Worm (Caenorhabditis elegans): ENCODE measurements around the gene rskd-1.
A peak's percentile ranks its signal among the peaks of the same experiment; 100 is the strongest.

Gene rskd-1

DNA sequence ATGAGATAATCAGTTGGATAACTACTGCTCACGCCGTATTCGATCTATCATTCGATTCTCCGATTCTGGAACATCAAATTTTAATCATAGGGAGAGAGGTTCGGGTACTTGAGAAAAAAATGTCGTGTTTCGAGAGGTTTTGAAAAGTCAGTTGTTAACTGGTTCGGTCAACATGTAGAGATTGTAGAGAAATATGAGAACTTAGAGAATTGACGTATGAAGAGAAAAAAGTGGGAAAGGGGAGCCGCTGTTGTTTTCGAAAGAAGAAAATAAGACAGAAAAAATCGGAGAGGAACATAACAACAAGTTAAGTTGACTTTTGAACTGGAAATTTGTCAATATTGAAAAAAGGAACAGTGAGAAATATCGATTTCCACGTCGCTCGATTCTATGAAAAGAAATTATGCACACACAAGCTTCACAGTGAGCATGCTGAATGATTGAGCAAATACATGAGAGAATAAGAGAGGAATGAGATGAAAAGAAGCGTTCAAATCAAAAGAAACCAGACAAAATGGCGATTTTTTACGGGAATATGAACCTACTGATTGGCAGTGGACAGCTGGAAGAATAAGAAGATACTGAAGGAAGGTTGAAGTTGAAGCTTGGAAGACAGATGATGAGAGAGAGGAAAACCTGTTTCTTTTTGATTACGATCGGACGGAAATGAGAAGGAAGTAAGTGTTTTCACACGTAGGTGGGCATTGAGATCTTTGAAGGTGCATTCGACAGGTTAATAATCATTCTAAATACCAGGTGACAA is 43.3 kb downstream of the rskd-1 start, which contains the start of the genes T04H1.13, slfl-5 and rad-50:
TSS of gene T04H1.13 (minus strand) at position 51 of the 763 bp plus-strand sequence.
TSS of gene slfl-5 (minus strand) at position 65 of the 763 bp plus-strand sequence.
TSS of gene rad-50 (plus strand) at position 667 of the 763 bp plus-strand sequence.
- no peak for TF ChIP-seq elt-4 (tag; optimal IDR thresholded peaks at IDR 0.05)

ce11 chrV:12241126-12241525 is 47.3 kb downstream of the rskd-1 start, which contains the start of gene ttr-22:
TSS of gene ttr-22 (plus strand) at chrV:12241426.
- TF ChIP-seq mec-3 (tag; optimal IDR thresholded peaks at IDR 0.05; ENCODE audit: borderline replicate concordance), result no peak
- no peak for TF ChIP-seq dve-1 (tag; optimal IDR thresholded peaks at IDR 0.05)
- TF ChIP-seq che-1 (tag; optimal IDR thresholded peaks at IDR 0.05), result no peak
- no peak for TF ChIP-seq ceh-30 (tag; optimal IDR thresholded peaks at IDR 0.05)
- no peak for TF ChIP-seq elt-4 (tag; optimal IDR thresholded peaks at IDR 0.05)
- TF ChIP-seq C08G9.2 (tag; optimal IDR thresholded peaks at IDR 0.05), result no peak
- TF ChIP-seq ceh-24 (tag; optimal IDR thresholded peaks at IDR 0.05), result no peak
- no peak for TF ChIP-seq fkh-6 (tag; optimal IDR thresholded peaks at IDR 0.05)
- no peak for TF ChIP-seq K02D7.2 (tag; optimal IDR thresholded peaks at IDR 0.05)
- no peak for TF ChIP-seq madf-2 (tag; optimal IDR thresholded peaks at IDR 0.05)
- no peak for TF ChIP-seq odd-2 (tag; optimal IDR thresholded peaks at IDR 0.05)
- TF ChIP-seq ceh-9 (tag; optimal IDR thresholded peaks at IDR 0.05), result no peak
- TF ChIP-seq nfya-1 (tag; optimal IDR thresholded peaks at IDR 0.05), result no peak
- TF ChIP-seq tbx-7 (tag; optimal IDR thresholded peaks at IDR 0.05), result no peak
- no peak for TF ChIP-seq hlh-6 (tag; optimal IDR thresholded peaks at IDR 0.05)
- no peak for TF ChIP-seq unc-55 (GFP tag; optimal IDR thresholded peaks at IDR 0.05)
- no peak for TF ChIP-seq sox-2 (GFP tag; IDR thresholded peaks at IDR 0.05)
- no peak for TF ChIP-seq ceh-31 (tag; optimal IDR thresholded peaks at IDR 0.05)
- TF ChIP-seq npax-4 (tag; optimal IDR thresholded peaks at IDR 0.05), result no peak

DNA sequence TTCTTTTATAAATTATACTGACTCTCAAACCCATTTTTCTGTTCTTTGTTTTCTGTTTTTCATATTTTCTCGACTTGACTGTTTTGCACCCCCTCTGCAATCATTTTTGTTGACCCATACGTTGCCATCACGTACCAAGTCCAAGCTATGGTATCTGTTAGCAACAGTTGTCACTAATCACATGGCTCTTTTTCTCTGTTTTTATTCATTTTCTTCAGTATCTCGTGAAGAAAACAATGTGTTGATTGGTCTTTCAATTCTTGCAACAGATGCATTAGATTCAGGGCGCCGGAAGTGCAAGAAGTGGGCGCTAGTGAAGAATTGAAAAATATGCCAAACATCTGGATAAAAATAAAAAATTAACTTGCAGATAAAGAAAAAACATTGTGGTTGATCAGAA is 52.9 kb downstream of the rskd-1 start:
- TF ChIP-seq ttx-3 (tag; optimal IDR thresholded peaks at IDR 0.05) (no peak), elt-2 (tag; optimal IDR thresholded peaks at IDR 0.05) (no peak), dve-1 (tag; optimal IDR thresholded peaks at IDR 0.05) (no peak), unc-55 (GFP tag; optimal IDR thresholded peaks at IDR 0.05) (peak; percentile 15), lim-6 (tag; optimal IDR thresholded peaks at IDR 0.05) (no peak), sox-2 (GFP tag; IDR thresholded peaks at IDR 0.05) (no peak), unc-42 (tag; optimal IDR thresholded peaks at IDR 0.05) (no peak), nfya-1 (tag; optimal IDR thresholded peaks at IDR 0.05) (peak; percentile 23), hlh-15 (tag; optimal IDR thresholded peaks at IDR 0.05) (no peak), ceh-19 (GFP tag; optimal IDR thresholded peaks at IDR 0.05) (no peak), dmd-4 (tag; optimal IDR thresholded peaks at IDR 0.05; ENCODE audit: borderline replicate concordance) (no peak), che-1 (tag; optimal IDR thresholded peaks at IDR 0.05) (no peak), elt-4 (tag; optimal IDR thresholded peaks at IDR 0.05) (no peak), fkh-10 (GFP tag; optimal IDR thresholded peaks at IDR 0.05) (no peak), pros-1 (tag; optimal IDR thresholded peaks at IDR 0.05) (no peak), pha-4 (tag; optimal IDR thresholded peaks at IDR 0.05) (no peak), syd-9 (tag; optimal IDR thresholded peaks at IDR 0.05) (no peak), ceh-18 (tag; optimal IDR thresholded peaks at IDR 0.05) (peak; percentile 27)

ce11 chrV:12234293-12235004 is 54.0 kb downstream of the rskd-1 start, which contains the start of gene myo-3:
TSS of gene myo-3 (minus strand) at chrV:12234343.
- peak; percentile 80 for TF ChIP-seq ceh-18 (tag; optimal IDR thresholded peaks at IDR 0.05)
- TF ChIP-seq nfya-1 (tag; optimal IDR thresholded peaks at IDR 0.05), result peak; percentile 12
- peak; percentile 22 for TF ChIP-seq ceh-34 (tag; optimal IDR thresholded peaks at IDR 0.05)
- no peak for TF ChIP-seq pqm-1 (tag; optimal IDR thresholded peaks at IDR 0.05)
- TF ChIP-seq lin-11 (tag; optimal IDR thresholded peaks at IDR 0.05), result no peak
- TF ChIP-seq rnt-1 (tag; optimal IDR thresholded peaks at IDR 0.05), result peak; percentile 37
